Worm (Caenorhabditis elegans) whole organism, mixed stage, embryonic: Measurements from ENCODE around the gene C44B11.6.

Experiments
- blmp-1 ChIP-seq: fragments of 150-350 bp; optimal IDR thresholded peaks from 2 replicates; lab custom pipeline; 2014; ENCODE audit warnings: missing biosample characterization, missing genetic modification characterization
- lsy-2 ChIP-seq: fragments of 150-350 bp; optimal IDR thresholded peaks from 2 replicates; lab custom pipeline; 2014; ENCODE audit warnings: missing biosample characterization, missing genetic modification characterization
- nhr-28 ChIP-seq: fragments of 150-350 bp; optimal IDR thresholded peaks from 2 replicates; lab custom pipeline; 2014; ENCODE audit warnings: missing biosample characterization, missing genetic modification characterization
- snpc-4 ChIP-seq: fragments of 150-350 bp; optimal IDR thresholded peaks from 2 replicates; lab custom pipeline; 2014; ENCODE audit warnings: missing biosample characterization, missing genetic modification characterization
- unc-62 ChIP-seq: fragments of 150-350 bp; optimal IDR thresholded peaks from 2 replicates; lab custom pipeline; 2014; ENCODE audit warnings: missing biosample characterization, missing genetic modification reagents, missing genetic modification characterization

DNA sequence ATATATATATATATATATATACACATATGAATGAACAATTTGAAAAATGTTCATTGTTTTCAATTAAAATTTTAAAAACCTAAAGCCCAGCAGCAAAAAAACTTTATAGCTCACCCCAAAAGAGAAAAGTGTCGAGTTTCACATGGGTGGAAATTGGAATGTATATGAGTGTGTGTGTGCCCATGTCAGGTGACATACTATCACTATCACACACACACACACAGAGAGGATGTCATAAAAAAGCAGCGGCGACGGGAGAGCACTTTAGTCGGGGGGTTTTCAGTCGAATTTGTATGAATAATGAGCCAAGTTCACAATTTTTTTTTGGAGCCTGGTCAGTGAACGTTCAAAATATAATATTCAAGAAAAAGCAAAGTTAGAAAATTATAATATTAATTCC is 33.0 kb upstream of the C44B11.6 start:
- TF ChIP-seq lsy-2 (tag; lab: Kevin White, UChicago) (no peak), unc-62 (GFP tag; lab: Kevin White, UChicago) (no peak), blmp-1 (tag; lab: Kevin White, UChicago) (no peak), nhr-28 (tag; lab: Kevin White, UChicago) (no peak), snpc-4 (tag; lab: Kevin White, UChicago) (no peak)
